Worm (Caenorhabditis elegans) whole organism, early embryonic: Measurements from ENCODE around the gene taf-13.

Experiments used
- ama-1 ChIP-seq: fragments of 150-350 bp; optimal IDR thresholded peaks from 2 replicates; lab custom pipeline; 2014
- sea-1 ChIP-seq: fragments of 200-800 bp; sonication (Bioruptor generic); conservative IDR thresholded peaks from 2 replicates; pipeline ENCODE4 v1.3.6; 2022; ENCODE audit warnings: missing genetic modification characterization, missing compliant biosample characterization

DNA sequence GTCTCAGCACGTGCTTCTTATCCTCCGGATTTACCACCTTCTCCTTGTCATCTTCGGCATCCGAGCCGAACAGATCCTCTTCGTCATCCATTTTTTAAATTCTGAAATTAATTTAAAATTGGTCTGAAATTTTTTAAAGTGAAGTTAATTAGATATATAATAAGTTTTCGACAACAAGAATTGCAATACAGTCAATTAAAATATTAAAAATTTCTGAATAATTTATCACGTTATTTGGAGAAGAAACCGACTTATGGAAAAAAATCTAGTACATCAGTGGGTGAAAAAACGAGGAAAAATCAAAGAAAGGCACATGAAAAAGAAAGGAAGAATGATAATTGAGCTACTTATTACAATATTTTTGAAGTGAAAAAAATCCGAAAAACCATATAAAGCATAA lies at the start of gene taf-13:
- TF ChIP-seq sea-1, result no peak
- no peak for TF ChIP-seq ama-1
